Fruit fly (Drosophila melanogaster) whole organism, embryonic: Measurements from ENCODE around the gene CG15170.

Experiments
- CG10274 ChIP-seq: fragments of 200-800 bp; sonication (Bioruptor generic); optimal IDR thresholded peaks from 3 replicates; lab custom pipeline; 2017; ENCODE audit warnings: missing biosample characterization, mild to moderate bottlenecking, missing genetic modification characterization
- CG10654 ChIP-seq: fragments of 200-800 bp; sonication (Bioruptor generic); optimal IDR thresholded peaks from 2 replicates; lab custom pipeline; 2016; ENCODE audit warnings: missing biosample characterization, missing genetic modification characterization
- CG10979 ChIP-seq: fragments of 200-800 bp; sonication (Bioruptor generic); optimal IDR thresholded peaks from 2 replicates; lab custom pipeline; 2018; ENCODE audit warnings: missing biosample characterization, mild to moderate bottlenecking, missing genetic modification characterization, moderate library complexity
- CG1233 ChIP-seq: fragments of 200-800 bp; sonication (Bioruptor generic); optimal IDR thresholded peaks from 4 replicates; lab custom pipeline; 2018; ENCODE audit warnings: missing biosample characterization, mild to moderate bottlenecking, missing genetic modification characterization
- CG12391 ChIP-seq: fragments of 200-800 bp; sonication (Bioruptor generic); optimal IDR thresholded peaks from 3 replicates; lab custom pipeline; 2018; ENCODE audit warnings: missing biosample characterization, mild to moderate bottlenecking, missing genetic modification characterization, moderate library complexity
- CG12659 ChIP-seq: fragments of 200-800 bp; sonication (Bioruptor generic); optimal IDR thresholded peaks from 3 replicates; lab custom pipeline; 2017; ENCODE audit warnings: mild to moderate bottlenecking, missing biosample characterization, missing genetic modification reagents, missing genetic modification characterization
- CG12769 ChIP-seq: fragments of 200-800 bp; sonication (Bioruptor generic); optimal IDR thresholded peaks from 2 replicates; lab custom pipeline; 2019; ENCODE audit warnings: missing biosample characterization, mild to moderate bottlenecking, missing genetic modification characterization, moderate library complexity
- CG13424 ChIP-seq: fragments of 200-800 bp; sonication (Bioruptor generic); optimal IDR thresholded peaks from 2 replicates; lab custom pipeline; 2019; ENCODE audit warnings: missing biosample characterization, mild to moderate bottlenecking, missing genetic modification characterization, moderate library complexity
- CG13775 ChIP-seq: fragments of 200-800 bp; sonication (Bioruptor generic); optimal IDR thresholded peaks from 3 replicates; lab custom pipeline; 2017; ENCODE audit warnings: missing biosample characterization, mild to moderate bottlenecking, missing genetic modification characterization
- CG15011 ChIP-seq: fragments of 200-800 bp; sonication (Bioruptor generic); optimal IDR thresholded peaks from 3 replicates; lab custom pipeline; 2018; ENCODE audit warnings: missing biosample characterization, mild to moderate bottlenecking, missing genetic modification characterization
- CG15696 ChIP-seq: fragments of 200-800 bp; sonication (Bioruptor generic); optimal IDR thresholded peaks from 2 replicates; lab custom pipeline; 2019; ENCODE audit warnings: missing biosample characterization, mild to moderate bottlenecking, missing genetic modification characterization, moderate library complexity
- CG17361 ChIP-seq: fragments of 200-800 bp; sonication (Bioruptor generic); IDR thresholded peaks from 3 replicates; pipeline ENCODE4 v1.3.6; 2022; ENCODE audit warnings: missing biosample characterization, missing genetic modification characterization
- CG18619 ChIP-seq: fragments of 200-800 bp; sonication (Bioruptor generic); optimal IDR thresholded peaks from 3 replicates; lab custom pipeline; 2017; ENCODE audit warnings: missing biosample characterization, mild to moderate bottlenecking, missing genetic modification characterization
- CG2120 ChIP-seq: fragments of 200-800 bp; sonication (Bioruptor generic); optimal IDR thresholded peaks from 3 replicates; lab custom pipeline; 2016; ENCODE audit warnings: missing biosample characterization, missing genetic modification characterization
- CG2712 ChIP-seq: fragments of 200-800 bp; optimal IDR thresholded peaks from 3 replicates; lab custom pipeline; 2019; ENCODE audit warnings: missing biosample characterization, mild to moderate bottlenecking, missing genetic modification characterization, moderate library complexity
- CG30403 ChIP-seq: fragments of 200-800 bp; sonication (Bioruptor generic); optimal IDR thresholded peaks from 3 replicates; lab custom pipeline; 2016; ENCODE audit warnings: missing biosample characterization, missing genetic modification characterization
- CG31224 ChIP-seq: fragments of 200-800 bp; sonication (Bioruptor generic); IDR thresholded peaks from 2 replicates; pipeline ENCODE4 v1.3.6; 2022; ENCODE audit warnings: missing biosample characterization, missing genetic modification characterization
- CG34376 ChIP-seq: fragments of 200-800 bp; sonication (Bioruptor generic); optimal IDR thresholded peaks from 2 replicates; lab custom pipeline; 2018; ENCODE audit warnings: missing biosample characterization, mild to moderate bottlenecking, missing genetic modification characterization
- CG4617 ChIP-seq: fragments of 200-800 bp; sonication (Bioruptor generic); optimal IDR thresholded peaks from 3 replicates; lab custom pipeline; 2016; ENCODE audit warnings: missing biosample characterization, missing genetic modification characterization, borderline replicate concordance
- CG5953 ChIP-seq: fragments of 200-800 bp; sonication (Bioruptor generic); IDR thresholded peaks from 2 replicates; pipeline ENCODE4 v1.3.6; 2022; ENCODE audit warnings: missing biosample characterization, missing genetic modification characterization
- CG6791 ChIP-seq: fragments of 200-800 bp; sonication (Bioruptor generic); IDR thresholded peaks from 3 replicates; pipeline ENCODE4 v1.3.6; 2022; ENCODE audit warnings: missing biosample characterization, missing genetic modification characterization; ENCODE audit not compliant: partially characterized antibody
- CG7556 ChIP-seq: fragments of 200-800 bp; sonication (Bioruptor generic); optimal IDR thresholded peaks from 2 replicates; lab custom pipeline; 2017; ENCODE audit warnings: missing biosample characterization, mild to moderate bottlenecking, missing genetic modification characterization
- CoRest ChIP-seq: fragments of 200-800 bp; sonication (Bioruptor generic); optimal IDR thresholded peaks from 3 replicates; lab custom pipeline; 2018; ENCODE audit warnings: missing biosample characterization, mild to moderate bottlenecking, missing genetic modification characterization, moderate library complexity
- Hr51 ChIP-seq, 2 experiments: fragments of 200-800 bp; sonication (Bioruptor generic); optimal IDR thresholded peaks; 2 replicates in 1 of 2; 3 replicates in 1 of 2; lab custom pipeline; 2016 to 2018; ENCODE audit warnings: missing biosample characterization in 2 of 2, missing genetic modification characterization in 2 of 2, mild to moderate bottlenecking in 1 of 2, moderate library complexity in 1 of 2
- MBD-R2 ChIP-seq: fragments of 200-800 bp; sonication (Bioruptor generic); IDR thresholded peaks from 2 replicates; pipeline ENCODE4 v1.3.6; 2022; ENCODE audit warnings: missing biosample characterization, missing genetic modification characterization
- Optix ChIP-seq: fragments of 200-800 bp; sonication (Bioruptor generic); IDR thresholded peaks from 3 replicates; pipeline ENCODE4 v1.3.6; 2022; ENCODE audit warnings: missing biosample characterization, missing genetic modification characterization
- Sox102F ChIP-seq: fragments of 200-800 bp; sonication (Bioruptor generic); optimal IDR thresholded peaks from 2 replicates; lab custom pipeline; 2018; ENCODE audit warnings: missing biosample characterization, mild to moderate bottlenecking, missing genetic modification characterization, moderate library complexity
- abd-A ChIP-seq: fragments of 200-800 bp; sonication (Bioruptor generic); optimal IDR thresholded peaks from 3 replicates; lab custom pipeline; 2019; ENCODE audit warnings: missing biosample characterization, mild to moderate bottlenecking, missing genetic modification characterization, moderate library complexity
- bcd ChIP-seq: fragments of 200-800 bp; sonication (Bioruptor generic); optimal IDR thresholded peaks from 2 replicates; lab custom pipeline; 2017; ENCODE audit warnings: missing biosample characterization, mild to moderate bottlenecking, missing genetic modification characterization
- cad ChIP-seq: fragments of >200 bp; optimal IDR thresholded peaks from 2 replicates; lab custom pipeline; 2017; ENCODE audit warnings: missing biosample characterization, missing genetic modification characterization
- chinmo ChIP-seq: fragments of 200-800 bp; sonication (Bioruptor generic); IDR thresholded peaks from 4 replicates; pipeline ENCODE4 v1.3.6; 2022; ENCODE audit warnings: missing biosample characterization, missing genetic modification characterization; ENCODE audit not compliant: partially characterized antibody
- crp ChIP-seq, 2 experiments: fragments of 200-800 bp; sonication (Bioruptor generic); optimal IDR thresholded peaks; 2 replicates in 1 of 2; 3 replicates in 1 of 2; lab custom pipeline; 2017; ENCODE audit warnings: missing biosample characterization in 2 of 2, missing genetic modification characterization in 2 of 2, mild to moderate bottlenecking in 1 of 2, moderate library complexity in 1 of 2
- cwo ChIP-seq: fragments of 200-800 bp; sonication (Bioruptor generic); optimal IDR thresholded peaks from 3 replicates; lab custom pipeline; 2017; ENCODE audit warnings: missing biosample characterization, missing genetic modification characterization, mild to moderate bottlenecking, moderate library complexity, missing genetic modification reagents
- eyg ChIP-seq: fragments of 200-800 bp; sonication (Bioruptor generic); optimal IDR thresholded peaks from 3 replicates; lab custom pipeline; 2016; ENCODE audit warnings: missing biosample characterization, missing genetic modification characterization
- fd64A ChIP-seq: fragments of 200-800 bp; sonication (Bioruptor generic); optimal IDR thresholded peaks from 3 replicates; lab custom pipeline; 2018; ENCODE audit warnings: missing biosample characterization, mild to moderate bottlenecking, missing genetic modification characterization
- fd96Cb ChIP-seq: fragments of 200-800 bp; sonication (Bioruptor generic); optimal IDR thresholded peaks from 2 replicates; lab custom pipeline; 2018; ENCODE audit warnings: missing biosample characterization, mild to moderate bottlenecking, missing genetic modification characterization, moderate library complexity
- gem ChIP-seq: fragments of 200-800 bp; sonication (Bioruptor generic); optimal IDR thresholded peaks from 2 replicates; lab custom pipeline; 2019; ENCODE audit warnings: missing biosample characterization, mild to moderate bottlenecking, missing genetic modification characterization, moderate library complexity
- grau ChIP-seq: fragments of 200-800 bp; optimal IDR thresholded peaks from 3 replicates; lab custom pipeline; 2019; ENCODE audit warnings: missing biosample characterization, mild to moderate bottlenecking, missing genetic modification characterization, moderate library complexity
- ind ChIP-seq: fragments of 200-800 bp; sonication (Bioruptor generic); optimal IDR thresholded peaks from 3 replicates; lab custom pipeline; 2016; ENCODE audit warnings: missing biosample characterization, missing genetic modification characterization
- kay ChIP-seq: fragments of 200-800 bp; sonication (Bioruptor generic); optimal IDR thresholded peaks from 2 replicates; lab custom pipeline; 2016; ENCODE audit warnings: missing biosample characterization, missing genetic modification characterization
- sd ChIP-seq: fragments of 200-800 bp; sonication (Bioruptor generic); optimal IDR thresholded peaks from 3 replicates; lab custom pipeline; 2018; ENCODE audit warnings: missing biosample characterization, mild to moderate bottlenecking, missing genetic modification characterization, moderate library complexity
- slou ChIP-seq: fragments of 200-800 bp; sonication (Bioruptor generic); optimal IDR thresholded peaks from 3 replicates; lab custom pipeline; 2016; ENCODE audit warnings: missing biosample characterization, missing genetic modification characterization
- tna ChIP-seq: fragments of 200-800 bp; sonication (Bioruptor generic); IDR thresholded peaks from 2 replicates; pipeline ENCODE4 v1.3.6; 2022; ENCODE audit warnings: missing biosample characterization, missing genetic modification characterization; ENCODE audit not compliant: partially characterized antibody

CG15170 gene

dm6 chr2L:19036105-19036714 is 46.2 kb upstream of the CG15170 start (continued):
- TF ChIP-seq CG30403 (peak; percentile 41), chinmo (GFP tag; lab: Robert Waterston, UW) (0 out of 4 replicates have a peak, but pooled peaks have one; percentile 48), MBD-R2 (GFP tag; lab: Robert Waterston, UW) (peak; percentile 15; the same call in 1 of the 2 replicates), fd64A (GFP tag; lab: Kevin White, UChicago) (no peak), CG18619 (GFP tag; lab: Kevin White, UChicago) (peak; percentile 11), eyg (GFP tag; lab: Kevin White, UChicago) (no peak), Optix (GFP tag; lab: Robert Waterston, UW) (no peak), CG10654 (no peak), CG13424 (tag; lab: Kevin White, UChicago) (peak; percentile 11), CG10979 (tag; lab: Kevin White, UChicago) (peak; percentile 2), fd96Cb (peak; percentile 12), grau (tag; lab: Kevin White, UChicago) (peak; percentile 79), CG1233 (peak; percentile 1), CoRest (tag; lab: Kevin White, UChicago) (peak; percentile 49), CG13775 (GFP tag; lab: Kevin White, UChicago) (peak; percentile 20), cwo (GFP tag; lab: Kevin White, UChicago) (peak; percentile 14), CG12391 (tag; lab: Kevin White, UChicago) (peak; percentile 15), crp (GFP tag; optimal IDR thresholded peaks at IDR 0.05; lab: Kevin White, UChicago) (no peak), slou (GFP tag; lab: Kevin White, UChicago) (no peak), CG10274 (GFP tag; lab: Kevin White, UChicago) (no peak), ind (peak; percentile 13), CG7556 (GFP tag; lab: Kevin White, UChicago) (peak; percentile 49), CG2120 (GFP tag; lab: Kevin White, UChicago) (peak; percentile 39), CG12769 (tag; lab: Kevin White, UChicago) (peak; percentile 91), CG12659 (GFP tag; lab: Kevin White, UChicago) (peak; percentile 2), Sox102F (peak; percentile 34), Hr51 (GFP tag; optimal IDR thresholded peaks at IDR 0.05; lab: Kevin White, UChicago) (peak in 1 of 2 experiments; percentile 22), CG17361 (0 out of 3 replicates have a peak, but pooled peaks have one; percentile 25), CG15696 (tag; lab: Kevin White, UChicago) (no peak), CG31224 (GFP tag; lab: Robert Waterston, UW) (no peak), CG6791 (no peak; the same call in 2 of the 3 replicates), CG15011 (GFP tag; lab: Kevin White, UChicago) (no peak), CG4617 (GFP tag; lab: Kevin White, UChicago) (no peak), cad (GFP tag; lab: Kevin White, UChicago) (peak; percentile 1), tna (0 out of 2 replicates have a peak, but pooled peaks have one; percentile 15), abd-A (tag; lab: Kevin White, UChicago) (no peak), bcd (GFP tag; lab: Kevin White, UChicago) (peak; percentile 7), CG5953 (GFP tag; lab: Robert Waterston, UW) (no peak), sd (tag; lab: Kevin White, UChicago) (peak; percentile 70), CG2712 (tag; lab: Kevin White, UChicago) (peak; percentile 14), kay (GFP tag; lab: Kevin White, UChicago) (no peak), gem (tag; lab: Kevin White, UChicago) (peak; percentile 45), CG34376 (GFP tag; lab: Kevin White, UChicago) (no peak)
